Worm (Caenorhabditis elegans) whole organism, L4 larva: Measurements from ENCODE around the gene H03G16.6.

Experiments
- F37D6.2 ChIP-seq: sonication (generic microtip); optimal IDR thresholded peaks from 2 replicates; lab custom pipeline; 2016; ENCODE audit warnings: mild to moderate bottlenecking, missing genetic modification characterization, missing compliant biosample characterization
- T20F7.1 ChIP-seq: fragments of 200-800 bp; sonication (Bioruptor generic); optimal IDR thresholded peaks from 2 replicates; lab custom pipeline; 2018; ENCODE audit warnings: mild to moderate bottlenecking, missing genetic modification characterization, missing compliant biosample characterization
- Y75B8A.6 ChIP-seq: fragments of 200-800 bp; sonication (Bioruptor generic); IDR thresholded peaks from 2 replicates; pipeline ENCODE4 v1.3.6; 2022; ENCODE audit warnings: missing genetic modification reagents, missing genetic modification characterization, missing compliant biosample characterization
- attf-4 ChIP-seq: sonication (generic microtip); optimal IDR thresholded peaks from 3 replicates; lab custom pipeline; 2017; ENCODE audit warnings: missing biosample characterization, missing genetic modification characterization
- ces-1 ChIP-seq: fragments of 150-350 bp; sonication (generic microtip); optimal IDR thresholded peaks from 4 replicates; lab custom pipeline; 2014; ENCODE audit warnings: missing biosample characterization, missing genetic modification reagents, missing genetic modification characterization
- dmd-6 ChIP-seq: fragments of 200-800 bp; sonication (Bioruptor generic); IDR thresholded peaks from 2 replicates; pipeline ENCODE4 v1.3.6; 2022; ENCODE audit warnings: missing genetic modification reagents, missing genetic modification characterization, missing compliant biosample characterization
- dpl-1 ChIP-seq: fragments of 150-350 bp; optimal IDR thresholded peaks from 2 replicates; lab custom pipeline; 2014; ENCODE audit warnings: missing biosample characterization, missing genetic modification reagents, missing genetic modification characterization
- dve-1 ChIP-seq: sonication (generic microtip); optimal IDR thresholded peaks from 2 replicates; lab custom pipeline; 2017; ENCODE audit warnings: antibody characterized with exemption, mild to moderate bottlenecking, missing genetic modification characterization, missing compliant biosample characterization; ENCODE audit not compliant: insufficient read depth
- egl-27 ChIP-seq: sonication (generic microtip); optimal IDR thresholded peaks from 3 replicates; lab custom pipeline; 2017; ENCODE audit warnings: missing biosample characterization, missing genetic modification reagents, missing genetic modification characterization
- egl-43 ChIP-seq: fragments of 200-800 bp; sonication (Bioruptor generic); IDR thresholded peaks from 2 replicates; pipeline ENCODE4 v1.3.6; 2022; ENCODE audit warnings: missing genetic modification reagents, missing genetic modification characterization, missing compliant biosample characterization
- gei-8 ChIP-seq: fragments of 200-800 bp; sonication (Bioruptor generic); optimal IDR thresholded peaks from 2 replicates; lab custom pipeline; 2018; ENCODE audit warnings: mild to moderate bottlenecking, missing genetic modification characterization, missing compliant biosample characterization
- hif-1 ChIP-seq, 2 experiments: sonication (generic microtip); optimal IDR thresholded peaks; 2 replicates each; lab custom pipeline; 2016 to 2017; ENCODE audit warnings: missing compliant biosample characterization in 2 of 2, missing genetic modification characterization in 2 of 2, missing genetic modification reagents in 2 of 2, missing genotype in 2 of 2, mild to moderate bottlenecking in 1 of 2
- hlh-11 ChIP-seq: fragments of 200-800 bp; sonication (Bioruptor generic); optimal IDR thresholded peaks from 2 replicates; lab custom pipeline; 2018; ENCODE audit warnings: mild to moderate bottlenecking, missing genetic modification characterization, missing compliant biosample characterization
- hlh-30 ChIP-seq: sonication (generic microtip); optimal IDR thresholded peaks from 2 replicates; lab custom pipeline; 2017; ENCODE audit warnings: antibody characterized with exemption, mild to moderate bottlenecking, missing genetic modification characterization, missing compliant biosample characterization; ENCODE audit not compliant: insufficient read depth
- hmg-1.1 ChIP-seq: fragments of 200-800 bp; sonication (Bioruptor generic); IDR thresholded peaks from 2 replicates; pipeline ENCODE4 v1.3.6; 2022; ENCODE audit warnings: missing genetic modification reagents, missing genetic modification characterization, missing compliant biosample characterization
- jun-1 ChIP-seq: fragments of 150-350 bp; optimal IDR thresholded peaks from 2 replicates; lab custom pipeline; 2014; ENCODE audit warnings: missing biosample characterization, missing genetic modification reagents, missing genetic modification characterization
- lin-39 ChIP-seq: fragments of 150-350 bp; optimal IDR thresholded peaks from 2 replicates; lab custom pipeline; 2014; ENCODE audit warnings: missing biosample characterization, missing genetic modification reagents, missing genetic modification characterization
- lsy-2 ChIP-seq, 2 experiments: fragments of 150-350 bp in 1 of 2; sonication (generic microtip) in 1 of 2; optimal IDR thresholded peaks; 2 replicates each; lab custom pipeline; 2014 to 2017; ENCODE audit warnings: missing biosample characterization in 2 of 2, missing genetic modification characterization in 2 of 2
- mdl-1 ChIP-seq, 2 experiments: fragments of 150-350 bp in 1 of 2; sonication (generic microtip) in 1 of 2; optimal IDR thresholded peaks; 2 replicates each; lab custom pipeline; 2014 to 2017; ENCODE audit warnings: missing biosample characterization in 2 of 2, missing genetic modification characterization in 2 of 2
- mep-1 ChIP-seq: fragments of 150-350 bp; sonication (generic microtip); optimal IDR thresholded peaks from 3 replicates; lab custom pipeline; 2014; ENCODE audit warnings: missing biosample characterization, missing genetic modification characterization
- mes-2 ChIP-seq: sonication (generic microtip); optimal IDR thresholded peaks from 2 replicates; lab custom pipeline; 2016; ENCODE audit warnings: missing genotype, mild to moderate bottlenecking, missing genetic modification characterization, missing compliant biosample characterization; ENCODE audit not compliant: poor library complexity, severe bottlenecking
- mxl-3 ChIP-seq: fragments of 200-800 bp; sonication (Bioruptor generic); optimal IDR thresholded peaks from 2 replicates; lab custom pipeline; 2018; ENCODE audit warnings: mild to moderate bottlenecking, missing genetic modification characterization, missing compliant biosample characterization
- nhr-11 ChIP-seq: fragments of 150-350 bp; optimal IDR thresholded peaks from 2 replicates; lab custom pipeline; 2014; ENCODE audit warnings: missing biosample characterization, missing genetic modification characterization
- nhr-42 ChIP-seq: fragments of 200-800 bp; sonication (Bioruptor generic); IDR thresholded peaks from 2 replicates; pipeline ENCODE4 v1.3.6; 2022; ENCODE audit warnings: missing genetic modification characterization, missing compliant biosample characterization
- nhr-6 ChIP-seq: fragments of 150-350 bp; optimal IDR thresholded peaks from 2 replicates; lab custom pipeline; 2014; ENCODE audit warnings: missing biosample characterization, missing genetic modification characterization
- nhr-76 ChIP-seq: fragments of 150-350 bp; optimal IDR thresholded peaks from 2 replicates; lab custom pipeline; 2014; ENCODE audit warnings: missing biosample characterization, missing genetic modification characterization
- pqm-1 ChIP-seq: sonication (generic microtip); optimal IDR thresholded peaks from 2 replicates; lab custom pipeline; 2017; ENCODE audit warnings: missing biosample characterization, missing genetic modification characterization
- rbr-2 ChIP-seq: sonication (generic microtip); optimal IDR thresholded peaks from 2 replicates; lab custom pipeline; 2016; ENCODE audit warnings: missing genotype, missing genetic modification characterization, missing compliant biosample characterization
- saeg-2 ChIP-seq: fragments of 200-800 bp; sonication (Bioruptor generic); IDR thresholded peaks from 2 replicates; pipeline ENCODE4 v1.3.6; 2022; ENCODE audit warnings: missing genetic modification reagents, missing genetic modification characterization, missing compliant biosample characterization
- set-16 ChIP-seq: fragments of 200-800 bp; sonication (Bioruptor generic); IDR thresholded peaks from 2 replicates; pipeline ENCODE4 v1.3.6; 2022; ENCODE audit warnings: missing genetic modification reagents, missing genetic modification characterization, missing compliant biosample characterization
- unc-62 ChIP-seq, 3 experiments: fragments of 150-350 bp in 1 of 3; sonication (generic microtip); optimal IDR thresholded peaks in 2 of 3; peaks in 1 of 3; 1 replicate in 1 of 3; 2 replicates in 2 of 3; lab custom pipeline; 2014 to 2017; ENCODE audit warnings: missing biosample characterization in 3 of 3, missing genetic modification characterization in 3 of 3, missing genetic modification reagents in 3 of 3, missing genotype in 1 of 3
- zfp-3 ChIP-seq: fragments of 200-800 bp; sonication (Bioruptor generic); conservative IDR thresholded peaks from 2 replicates; pipeline ENCODE4 v1.3.6; 2022; ENCODE audit warnings: missing genetic modification reagents, missing genetic modification characterization, missing compliant biosample characterization
- zip-11 ChIP-seq: fragments of 200-800 bp; sonication (Bioruptor generic); IDR thresholded peaks from 2 replicates; pipeline ENCODE4 v1.3.6; 2022; ENCODE audit warnings: missing genetic modification characterization, missing compliant biosample characterization

Gene H03G16.6

ce11 chrX:15052385-15052784 lies at the start of gene H03G16.6:
Gene H03G16.6 (plus strand): TSS chrX:15052685.
- no peak for TF ChIP-seq nhr-76
- TF ChIP-seq hif-1 (tag; optimal IDR thresholded peaks at IDR 0.05; lab: Kevin White, UChicago): no peak
- no peak for TF ChIP-seq saeg-2 (GFP tag; lab: Robert Waterston, UW)
- TF ChIP-seq zfp-3 (GFP tag; lab: Robert Waterston, UW): no peak
- no peak for TF ChIP-seq nhr-11 (tag; lab: Kevin White, UChicago)
- no peak for TF ChIP-seq F37D6.2 (tag; lab: Kevin White, UChicago)
- no peak for TF ChIP-seq lsy-2 (tag; optimal IDR thresholded peaks at IDR 0.05; lab: Kevin White, UChicago)
- TF ChIP-seq lin-39 (tag; lab: Kevin White, UChicago): no peak
- TF ChIP-seq nhr-42 (GFP tag; lab: Robert Waterston, UW): no peak
- no peak for TF ChIP-seq zip-11
- TF ChIP-seq gei-8 (GFP tag; lab: Kevin White, UChicago): no peak
- TF ChIP-seq attf-4 (tag; lab: Kevin White, UChicago): no peak
- TF ChIP-seq Y75B8A.6 (GFP tag; lab: Robert Waterston, UW): no peak
- TF ChIP-seq jun-1 (tag; lab: Kevin White, UChicago): no peak

ce11 chrX:15003891-15004550 lies 48.5 kb upstream of the H03G16.6 start, which contains the start of gene slc-25A18.1:
Gene slc-25A18.1 (minus strand): TSS chrX:15003941.
- peak; percentile 17; the same call in 1 of the 2 replicates for TF ChIP-seq dmd-6 (GFP tag; lab: Robert Waterston, UW)
- no peak for TF ChIP-seq rbr-2 (tag; lab: Kevin White, UChicago)
- TF ChIP-seq pqm-1: peak; percentile 58
- TF ChIP-seq, all 104 proteins: peak for 2

DNA sequence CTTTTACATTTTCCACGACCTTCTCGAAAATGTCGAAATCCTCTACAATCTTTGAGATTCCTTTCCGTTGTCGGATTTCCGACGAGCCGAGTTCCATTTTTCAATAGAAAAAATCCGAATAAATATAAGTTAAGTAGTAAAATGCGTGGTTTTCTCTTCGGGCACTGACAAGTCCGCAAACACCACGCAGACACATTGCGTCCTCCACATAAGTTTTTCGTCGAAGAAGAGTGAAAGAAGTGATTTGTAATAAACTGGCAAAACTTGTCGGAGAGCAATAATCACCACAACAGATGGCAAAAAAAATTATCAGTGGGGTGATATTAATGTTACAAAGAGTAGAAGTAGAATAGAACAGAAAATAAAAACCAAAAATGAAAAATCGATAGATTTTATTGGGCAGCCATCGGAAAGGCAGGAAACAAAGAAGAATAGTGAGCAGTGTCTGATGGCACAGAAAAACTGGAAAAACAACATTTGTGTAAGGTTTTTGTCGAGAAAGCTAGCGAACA lies 45.6 kb upstream of the H03G16.6 start, which contains the start of gene ergi-2:
Gene ergi-2, minus strand, starts transcription at position 462 of the 512 bp plus-strand sequence.
- TF ChIP-seq hlh-30 (tag; lab: Kevin White, UChicago): peak; percentile 19
- TF ChIP-seq dve-1: peak; percentile 1
- peak in 1 of 2 experiments; percentile 22 for TF ChIP-seq lsy-2 (tag; optimal IDR thresholded peaks at IDR 0.05; lab: Kevin White, UChicago)
- peak; percentile 23 for TF ChIP-seq hlh-11
- TF ChIP-seq T20F7.1 (GFP tag; lab: Kevin White, UChicago): no peak
- peak; percentile 40; the same call in 1 of the 2 replicates for TF ChIP-seq hmg-1.1
- peak; percentile 22 for TF ChIP-seq mep-1 (tag; lab: Kevin White, UChicago)
- TF ChIP-seq mes-2 (tag; lab: Kevin White, UChicago): peak; percentile 57
- no peak for TF ChIP-seq gei-8 (GFP tag; lab: Kevin White, UChicago)
- TF ChIP-seq nhr-6 (tag; lab: Kevin White, UChicago): peak; percentile 12
- TF ChIP-seq dpl-1: peak; percentile 5

- TF ChIP-seq mxl-3 (GFP tag; lab: Kevin White, UChicago) (no peak), unc-62 (GFP tag; optimal IDR thresholded peaks at IDR 0.05 in 1 of 2; lab: Kevin White, UChicago) (peak in 1 of 2 experiments; percentile 8), unc-62 (tag; optimal IDR thresholded peaks at IDR 0.05; lab: Kevin White, UChicago) (no peak)
- TF ChIP-seq, all 104 proteins: peak for 1
Measured at ce11 chrX:15008697-15009096, 43.8 kb upstream of the H03G16.6 start.

DNA sequence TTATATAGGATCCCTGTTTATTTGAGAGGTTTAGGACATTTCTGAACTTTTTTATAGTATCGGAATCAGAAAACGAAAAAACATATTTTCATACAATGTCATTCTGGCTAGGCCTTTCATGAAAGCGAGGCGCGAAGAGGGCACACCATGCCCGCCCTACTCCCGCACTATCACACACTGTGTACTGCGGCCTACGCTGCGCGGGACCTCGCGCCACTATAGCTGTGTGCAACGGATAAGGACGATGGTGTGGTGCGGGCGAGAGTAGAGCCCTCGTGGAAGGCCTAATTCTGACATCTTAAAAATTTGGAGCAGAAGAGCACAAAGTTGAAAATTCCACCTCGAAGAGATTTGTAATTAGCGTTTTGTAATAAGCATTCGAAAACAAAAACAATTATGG lies 41.5 kb upstream of the H03G16.6 start:
- TF ChIP-seq egl-43: peak; percentile 20; the same call in 1 of the 2 replicates
- TF ChIP-seq set-16 (GFP tag; lab: Robert Waterston, UW): no peak
- TF ChIP-seq ces-1: no peak
- no peak for TF ChIP-seq egl-27 (tag; lab: Kevin White, UChicago)
- TF ChIP-seq mdl-1 (tag; optimal IDR thresholded peaks at IDR 0.05; lab: Kevin White, UChicago): no peak
- no peak for TF ChIP-seq gei-8 (GFP tag; lab: Kevin White, UChicago)
- TF ChIP-seq unc-62 (GFP tag; optimal IDR thresholded peaks at IDR 0.05 in 1 of 2; lab: Kevin White, UChicago): peak in 1 of 2 experiments; percentile 9
- no peak for TF ChIP-seq unc-62 (tag; optimal IDR thresholded peaks at IDR 0.05; lab: Kevin White, UChicago)
